Worm (Caenorhabditis elegans) whole organism, L4/young adult: ENCODE data around the gene R144.6.

Experiments used
- W03F9.2 ChIP-seq: fragments of 150-350 bp; optimal IDR thresholded peaks from 2 replicates; lab custom pipeline; 2014; ENCODE audit warnings: missing biosample characterization, missing genetic modification characterization
- dao-5 ChIP-seq: sonication (generic microtip); optimal IDR thresholded peaks from 2 replicates; lab custom pipeline; 2016; ENCODE audit warnings: missing genotype, missing genetic modification characterization, moderate library complexity, missing compliant biosample characterization

DNA sequence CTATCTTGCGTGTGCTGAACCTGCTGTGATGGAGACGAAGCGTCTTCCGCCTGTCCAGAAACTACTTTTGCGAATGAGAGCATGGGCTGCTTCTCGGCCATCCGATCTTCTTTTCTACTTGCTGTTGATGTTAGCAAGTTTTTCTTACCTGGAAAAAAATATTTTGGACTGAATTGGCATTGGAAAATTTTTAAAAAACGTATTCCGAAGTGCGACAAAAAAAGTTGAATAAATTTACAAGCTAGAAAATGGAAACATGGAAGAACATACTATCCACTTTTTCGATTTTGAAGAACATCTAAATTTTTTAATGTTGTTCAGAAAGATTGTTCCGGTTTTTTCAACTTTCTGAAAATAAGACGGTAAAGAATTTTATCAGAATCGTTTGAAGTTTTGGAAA, 13.0 kb upstream of the R144.6 start, which contains the start of gene larp-1:
- no peak for TF ChIP-seq W03F9.2
- TF ChIP-seq dao-5 (tag; lab: Kevin White, UChicago) = no peak
